Worm (Caenorhabditis elegans) whole organism, early embryonic: ENCODE measurements around the gene ptp-3.
"Not testable (repeated sequence)": the region's sequence is repeated elsewhere in the genome, so short reads cannot be mapped to it uniquely, and the experiment has no call there.

Experiments used
- B0310.2 ChIP-seq: sonication (generic microtip); optimal IDR thresholded peaks from 2 replicates; lab custom pipeline; 2016; ENCODE audit warnings: mild to moderate bottlenecking, missing genetic modification characterization, missing compliant biosample characterization
- F13C5.2 ChIP-seq: sonication (generic microtip); optimal IDR thresholded peaks from 2 replicates; lab custom pipeline; 2017; ENCODE audit warnings: mild to moderate bottlenecking, missing genetic modification characterization, inconsistent platforms, missing compliant biosample characterization
- aly-1 ChIP-seq: sonication (generic microtip); optimal IDR thresholded peaks from 2 replicates; lab custom pipeline; 2016; ENCODE audit warnings: missing genetic modification characterization, missing compliant biosample characterization
- ama-1 ChIP-seq: fragments of 150-350 bp; optimal IDR thresholded peaks from 2 replicates; lab custom pipeline; 2014
- ceh-13 ChIP-seq: fragments of 200-800 bp; sonication (Bioruptor generic); optimal IDR thresholded peaks from 2 replicates; lab custom pipeline; 2018; ENCODE audit warnings: mild to moderate bottlenecking, missing genetic modification characterization, missing compliant biosample characterization
- ceh-36 ChIP-seq: sonication (generic microtip); optimal IDR thresholded peaks from 2 replicates; lab custom pipeline; 2016; ENCODE audit warnings: missing genetic modification characterization, inconsistent platforms, missing compliant biosample characterization
- ets-7 ChIP-seq: sonication (generic microtip); optimal IDR thresholded peaks from 2 replicates; lab custom pipeline; 2016; ENCODE audit warnings: missing genotype, missing genetic modification characterization, missing compliant biosample characterization
- flt-1 ChIP-seq: fragments of 200-800 bp; sonication (Bioruptor generic); IDR thresholded peaks from 2 replicates; pipeline ENCODE4 v1.3.6; 2022; ENCODE audit warnings: missing genetic modification characterization, missing compliant biosample characterization
- hmbx-1 ChIP-seq: sonication (generic microtip); optimal IDR thresholded peaks from 2 replicates; lab custom pipeline; 2016; ENCODE audit warnings: mild to moderate bottlenecking, missing genetic modification characterization, missing compliant biosample characterization
- hmg-4 ChIP-seq: fragments of 200-800 bp; sonication (Bioruptor generic); optimal IDR thresholded peaks from 2 replicates; lab custom pipeline; 2018; ENCODE audit warnings: mild to moderate bottlenecking, missing genetic modification characterization, missing compliant biosample characterization
- hnd-1 ChIP-seq: sonication (generic microtip); optimal IDR thresholded peaks from 2 replicates; lab custom pipeline; 2016; ENCODE audit warnings: missing genetic modification characterization, missing compliant biosample characterization
- pes-1 ChIP-seq: fragments of 200-800 bp; sonication (Bioruptor generic); IDR thresholded peaks from 2 replicates; pipeline ENCODE4 v1.3.6; 2022; ENCODE audit warnings: missing genetic modification reagents, missing genetic modification characterization, missing compliant biosample characterization
- scrt-1 ChIP-seq: fragments of 200-800 bp; sonication (Bioruptor generic); IDR thresholded peaks from 2 replicates; pipeline ENCODE4 v1.3.6; 2022; ENCODE audit warnings: missing genetic modification characterization, missing compliant biosample characterization
- sea-1 ChIP-seq: fragments of 200-800 bp; sonication (Bioruptor generic); conservative IDR thresholded peaks from 2 replicates; pipeline ENCODE4 v1.3.6; 2022; ENCODE audit warnings: missing genetic modification characterization, missing compliant biosample characterization
- tbx-11 ChIP-seq: fragments of 200-800 bp; sonication (Bioruptor generic); IDR thresholded peaks from 2 replicates; pipeline ENCODE4 v1.3.6; 2022; ENCODE audit warnings: missing genetic modification characterization, missing compliant biosample characterization
- tbx-37 ChIP-seq: fragments of 200-800 bp; sonication (Bioruptor generic); conservative IDR thresholded peaks from 2 replicates; pipeline ENCODE4 v1.3.6; 2022; ENCODE audit warnings: missing genetic modification reagents, missing genetic modification characterization, missing compliant biosample characterization
- tra-4 ChIP-seq: sonication (generic microtip); optimal IDR thresholded peaks from 2 replicates; lab custom pipeline; 2017; ENCODE audit warnings: missing genetic modification characterization, missing compliant biosample characterization

ptp-3 gene

DNA sequence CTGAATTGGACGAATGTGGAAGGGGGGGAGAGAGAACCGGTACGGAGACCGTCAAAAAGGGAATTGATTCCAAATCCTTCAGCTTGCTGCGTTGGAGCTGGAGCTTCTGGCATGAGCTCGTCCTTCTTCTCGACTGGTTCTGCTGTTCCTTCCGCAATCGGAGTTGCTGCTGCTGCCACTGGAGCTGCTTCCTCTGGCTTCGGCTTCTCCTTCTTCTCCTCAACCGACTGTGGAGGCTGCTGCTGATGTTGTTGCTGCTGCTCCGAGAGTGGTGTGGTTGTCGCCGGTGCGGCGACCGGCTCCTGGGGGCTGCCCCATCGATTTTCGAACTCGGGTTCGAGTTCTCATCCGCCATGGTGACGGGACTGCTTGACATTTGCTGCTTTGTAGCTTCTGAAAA is 40.6 kb upstream of the ptp-3 start, which contains the start of gene R03D7.2:
TSS of gene R03D7.2 (minus strand) at position 399 of the 400 bp plus-strand sequence.
- TF ChIP-seq hmbx-1 (tag; lab: Kevin White, UChicago) (no peak), sea-1 (GFP tag; lab: Robert Waterston, UW) (no peak), ets-7 (tag; lab: Kevin White, UChicago) (no peak), ama-1 (no peak), scrt-1 (GFP tag; lab: Robert Waterston, UW) (no peak), ceh-13 (GFP tag; lab: Kevin White, UChicago) (no peak), F13C5.2 (tag; lab: Kevin White, UChicago) (no peak), aly-1 (tag; lab: Kevin White, UChicago) (no peak), tbx-11 (GFP tag; lab: Robert Waterston, UW) (no peak), ceh-36 (no peak), flt-1 (GFP tag; lab: Robert Waterston, UW) (no peak), pes-1 (no peak), tbx-37 (GFP tag; lab: Robert Waterston, UW) (no peak), tra-4 (tag; lab: Kevin White, UChicago) (no peak)

DNA sequence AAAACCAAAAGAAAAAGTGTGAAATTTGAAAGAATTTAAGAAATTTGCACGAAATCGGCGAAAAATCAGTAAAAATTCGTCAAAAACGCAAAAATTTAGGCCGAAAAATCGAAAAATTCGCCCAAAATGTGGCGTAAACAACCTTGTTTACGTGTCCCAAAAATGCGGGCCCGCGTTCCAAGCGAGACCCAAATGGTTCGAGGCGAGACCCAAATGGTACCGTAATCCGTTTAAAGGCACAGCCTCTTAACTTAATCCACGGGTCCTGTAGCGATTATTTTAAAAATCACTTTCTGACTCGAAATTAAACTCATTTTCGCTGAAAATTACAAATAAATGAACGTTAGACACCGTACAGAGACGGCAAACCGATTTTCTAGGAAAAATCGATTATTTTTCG is 40.0 kb upstream of the ptp-3 start:
- TF ChIP-seq F13C5.2 (tag; lab: Kevin White, UChicago), result no peak
- no peak for TF ChIP-seq ets-7 (tag; lab: Kevin White, UChicago)
- TF ChIP-seq tbx-37 (GFP tag; lab: Robert Waterston, UW), result no peak
- no peak for TF ChIP-seq pes-1
- TF ChIP-seq scrt-1 (GFP tag; lab: Robert Waterston, UW), result no peak
- no peak for TF ChIP-seq ama-1
- no peak for TF ChIP-seq hnd-1 (tag; lab: Kevin White, UChicago)
- TF ChIP-seq ceh-13 (GFP tag; lab: Kevin White, UChicago), result no peak
- TF ChIP-seq tbx-11 (GFP tag; lab: Robert Waterston, UW), result no peak
- TF ChIP-seq hmbx-1 (tag; lab: Kevin White, UChicago), result no peak
- no peak for TF ChIP-seq hmg-4 (GFP tag; lab: Kevin White, UChicago)
- TF ChIP-seq aly-1 (tag; lab: Kevin White, UChicago), result no peak
- TF ChIP-seq flt-1 (GFP tag; lab: Robert Waterston, UW), result no peak
- TF ChIP-seq B0310.2 (tag; lab: Kevin White, UChicago), result no peak
- no peak for TF ChIP-seq tra-4 (tag; lab: Kevin White, UChicago)
- no peak for TF ChIP-seq sea-1 (GFP tag; lab: Robert Waterston, UW)
- TF ChIP-seq ceh-36, result no peak

DNA sequence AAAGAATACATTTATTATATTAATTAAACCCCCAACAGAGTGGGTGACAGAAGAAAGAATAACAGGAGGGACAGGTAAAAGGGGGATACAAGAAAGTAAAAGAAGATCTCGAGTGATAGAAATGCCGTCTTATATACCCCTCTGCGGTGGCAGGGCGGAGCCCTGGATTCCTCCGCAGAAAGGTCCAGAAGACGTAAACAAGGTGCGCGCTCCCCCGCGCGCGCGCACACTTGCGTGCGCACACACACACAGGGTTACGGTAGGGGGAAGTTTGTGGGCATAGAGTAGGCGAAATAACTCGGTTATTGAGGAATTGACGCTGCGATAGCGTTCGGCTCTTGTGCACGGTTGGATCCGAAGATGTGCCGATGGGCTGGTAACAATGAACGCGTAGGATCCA is 33.4 kb upstream of the ptp-3 start, which contains the start of gene R03D7.15:
TSS of gene R03D7.15 (plus strand) at position 299 of the 400 bp plus-strand sequence.
- TF ChIP-seq hnd-1 (tag; lab: Kevin White, UChicago); pes-1; hmg-4 (GFP tag; lab: Kevin White, UChicago): not testable (repeated sequence)

DNA sequence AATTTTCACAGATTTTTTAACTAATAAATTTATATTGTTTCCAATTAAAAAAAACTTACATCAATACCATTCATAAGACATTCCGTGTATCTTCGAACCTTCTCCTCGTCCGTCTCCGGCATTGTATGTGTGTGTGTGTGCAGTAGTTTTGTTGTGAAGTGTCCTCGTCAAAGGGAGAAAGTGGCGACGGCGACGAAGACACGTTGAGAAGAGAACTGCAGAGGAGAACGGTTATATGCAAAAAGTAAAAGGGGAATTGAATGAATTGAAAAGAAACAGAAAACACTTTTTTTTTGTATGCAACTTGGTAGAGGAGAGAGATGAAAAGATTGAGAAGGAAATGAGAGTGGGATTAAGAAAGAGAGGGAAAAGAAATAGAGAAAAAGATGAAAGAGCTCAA is 29.9 kb upstream of the ptp-3 start:
- TF ChIP-seq aly-1 (tag; lab: Kevin White, UChicago), result no peak
- TF ChIP-seq pes-1, result no peak
- no peak for TF ChIP-seq hmg-4 (GFP tag; lab: Kevin White, UChicago)
- no peak for TF ChIP-seq ets-7 (tag; lab: Kevin White, UChicago)
- TF ChIP-seq sea-1 (GFP tag; lab: Robert Waterston, UW), result no peak
- no peak for TF ChIP-seq flt-1 (GFP tag; lab: Robert Waterston, UW)
- TF ChIP-seq B0310.2 (tag; lab: Kevin White, UChicago), result no peak
- no peak for TF ChIP-seq hmbx-1 (tag; lab: Kevin White, UChicago)
- TF ChIP-seq scrt-1 (GFP tag; lab: Robert Waterston, UW), result no peak
- TF ChIP-seq F13C5.2 (tag; lab: Kevin White, UChicago), result no peak
- TF ChIP-seq hnd-1 (tag; lab: Kevin White, UChicago), result no peak
- TF ChIP-seq ceh-13 (GFP tag; lab: Kevin White, UChicago), result no peak
- TF ChIP-seq ama-1, result no peak
- TF ChIP-seq tra-4 (tag; lab: Kevin White, UChicago), result no peak
- no peak for TF ChIP-seq tbx-37 (GFP tag; lab: Robert Waterston, UW)
- no peak for TF ChIP-seq ceh-36

DNA sequence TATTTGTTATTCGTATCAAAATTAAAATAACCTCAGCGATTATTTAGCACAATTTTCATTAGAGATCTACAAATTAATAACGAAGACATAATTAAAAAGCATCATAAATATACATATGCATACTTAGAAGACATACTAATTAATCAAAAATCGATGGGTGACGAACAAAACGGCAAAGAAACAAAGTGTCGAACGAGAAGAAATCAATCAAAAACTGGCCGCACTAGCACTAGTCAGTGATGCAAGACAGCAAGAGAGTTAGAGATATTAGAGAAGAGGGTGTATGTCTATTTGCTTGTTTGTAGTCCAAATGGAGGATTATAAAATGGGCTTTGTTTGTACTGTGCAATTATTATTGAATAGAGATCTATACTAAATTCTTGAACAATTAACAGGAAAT is 28.5 kb upstream of the ptp-3 start:
- TF ChIP-seq ceh-36, result no peak
- no peak for TF ChIP-seq hmg-4 (GFP tag; lab: Kevin White, UChicago)
- no peak for TF ChIP-seq flt-1 (GFP tag; lab: Robert Waterston, UW)
- no peak for TF ChIP-seq pes-1
- no peak for TF ChIP-seq hnd-1 (tag; lab: Kevin White, UChicago)
- TF ChIP-seq B0310.2 (tag; lab: Kevin White, UChicago), result no peak
- no peak for TF ChIP-seq ceh-13 (GFP tag; lab: Kevin White, UChicago)

DNA sequence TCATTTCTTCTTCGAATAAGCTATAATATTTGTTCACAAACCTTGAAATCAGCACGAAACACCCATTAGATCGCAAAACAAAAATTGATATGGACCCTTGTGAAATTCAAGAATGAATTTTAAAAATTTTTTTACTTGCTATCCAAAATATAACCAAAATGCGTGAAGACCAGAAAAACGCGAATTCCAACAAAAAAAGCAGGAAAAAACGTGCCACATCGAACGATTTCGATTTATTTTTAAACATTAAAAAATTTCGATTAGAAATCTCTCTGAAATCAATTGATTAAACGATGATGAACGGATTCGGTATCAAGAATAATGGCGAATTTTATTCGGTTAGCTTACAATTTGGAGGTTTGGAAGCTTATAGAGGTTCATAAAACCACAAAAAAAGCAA is 28.0 kb upstream of the ptp-3 start, which contains the start of the genes tceb-3 and gskl-1:
TSS of gene tceb-3 (minus strand) at position 101 of the 400 bp plus-strand sequence.
TSS of gene gskl-1 (plus strand) at position 243 of the 400 bp plus-strand sequence.
- no peak for TF ChIP-seq tra-4 (tag; lab: Kevin White, UChicago)
- no peak for TF ChIP-seq ets-7 (tag; lab: Kevin White, UChicago)
- TF ChIP-seq B0310.2 (tag; lab: Kevin White, UChicago), result no peak
- no peak for TF ChIP-seq tbx-11 (GFP tag; lab: Robert Waterston, UW)
- no peak for TF ChIP-seq hmbx-1 (tag; lab: Kevin White, UChicago)
- no peak for TF ChIP-seq hnd-1 (tag; lab: Kevin White, UChicago)

DNA sequence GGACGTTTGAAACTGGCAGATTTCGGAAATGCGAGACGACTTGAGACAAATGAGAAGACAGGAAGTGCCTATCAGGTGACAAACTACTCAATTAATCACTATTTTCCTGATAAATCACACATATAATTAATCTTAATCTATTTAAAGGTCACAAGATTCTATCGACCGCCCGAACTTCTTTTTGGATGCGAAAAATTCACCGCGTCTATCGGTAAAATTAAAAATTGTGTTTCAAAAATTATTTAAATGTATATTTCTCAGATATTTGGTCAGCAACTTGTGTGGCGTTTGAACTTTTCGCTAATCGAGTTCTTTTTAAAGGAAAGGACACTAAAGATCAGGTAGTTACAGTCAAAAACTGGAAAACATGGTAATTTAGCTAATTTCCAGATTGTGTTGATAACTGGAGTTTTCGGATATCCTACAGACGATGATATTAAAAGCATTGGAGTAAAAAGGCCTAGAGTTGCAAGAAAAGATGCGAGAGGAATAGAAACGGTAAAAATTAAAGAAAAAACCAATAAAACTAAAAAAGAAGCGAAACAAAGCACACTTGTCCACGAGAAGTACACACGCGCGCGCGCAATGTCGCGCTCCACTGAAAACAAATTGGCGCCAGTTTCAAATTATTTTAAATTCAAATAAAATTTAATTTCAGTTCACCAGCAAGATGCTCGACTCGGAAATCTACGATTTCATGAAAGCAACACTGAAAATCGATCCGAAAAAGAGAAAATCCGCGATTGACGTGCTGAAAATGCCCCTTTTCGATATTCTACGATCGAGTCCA is 26.9 kb upstream of the ptp-3 start:
- TF ChIP-seq hnd-1 (tag; lab: Kevin White, UChicago) (no peak), F13C5.2 (tag; lab: Kevin White, UChicago) (no peak), hmbx-1 (tag; lab: Kevin White, UChicago) (no peak)
